Fruit fly (Drosophila melanogaster) whole organism, wandering third instar larva: ENCODE measurements around the gene Eig71Ee.

Experiments used
- Dfd ChIP-seq: fragments of >200 bp; optimal IDR thresholded peaks from 2 replicates; lab custom pipeline; 2017; ENCODE audit warnings: missing biosample characterization, missing genetic modification characterization
- GATAd ChIP-seq: sonication (Bioruptor generic); optimal IDR thresholded peaks from 2 replicates; lab custom pipeline; 2016; ENCODE audit warnings: missing biosample characterization, missing genetic modification characterization
- Mio ChIP-seq: sonication (Bioruptor generic); optimal IDR thresholded peaks from 2 replicates; lab custom pipeline; 2016; ENCODE audit warnings: missing biosample characterization, missing genetic modification characterization
- Myc ChIP-seq: fragments of >200 bp; optimal IDR thresholded peaks from 2 replicates; lab custom pipeline; 2017
- OdsH ChIP-seq: fragments of 200-800 bp; sonication (Bioruptor generic); optimal IDR thresholded peaks from 2 replicates; lab custom pipeline; 2016; ENCODE audit warnings: missing biosample characterization, mild to moderate bottlenecking, missing genetic modification characterization
- Rel ChIP-seq, 2 experiments: fragments of 200-800 bp; sonication (Bioruptor generic) in 1 of 2; optimal IDR thresholded peaks; 2 replicates in 1 of 2; 3 replicates in 1 of 2; lab custom pipeline; 2016 to 2019; ENCODE audit warnings: mild to moderate bottlenecking in 2 of 2, missing biosample characterization in 2 of 2, missing genetic modification characterization in 2 of 2, moderate library complexity in 1 of 2
- Vsx2 ChIP-seq: fragments of 200-300, 225-300 bp; sonication (Bioruptor generic); optimal IDR thresholded peaks from 2 replicates; lab custom pipeline; 2018; ENCODE audit warnings: missing biosample characterization, missing genetic modification characterization; ENCODE audit not compliant: partially characterized antibody
- br ChIP-seq: fragments of 200-800 bp; sonication (Bioruptor generic); optimal IDR thresholded peaks from 2 replicates; lab custom pipeline; 2016; ENCODE audit warnings: missing biosample characterization, missing genetic modification characterization
- h ChIP-seq: fragments of 200-800 bp; sonication (Bioruptor generic); optimal IDR thresholded peaks from 3 replicates; lab custom pipeline; 2016; ENCODE audit warnings: missing biosample characterization, mild to moderate bottlenecking, missing genetic modification characterization
- sv ChIP-seq: fragments of 200-800 bp; sonication (Bioruptor generic); optimal IDR thresholded peaks from 3 replicates; lab custom pipeline; 2016; ENCODE audit warnings: missing biosample characterization, missing genetic modification characterization

DNA sequence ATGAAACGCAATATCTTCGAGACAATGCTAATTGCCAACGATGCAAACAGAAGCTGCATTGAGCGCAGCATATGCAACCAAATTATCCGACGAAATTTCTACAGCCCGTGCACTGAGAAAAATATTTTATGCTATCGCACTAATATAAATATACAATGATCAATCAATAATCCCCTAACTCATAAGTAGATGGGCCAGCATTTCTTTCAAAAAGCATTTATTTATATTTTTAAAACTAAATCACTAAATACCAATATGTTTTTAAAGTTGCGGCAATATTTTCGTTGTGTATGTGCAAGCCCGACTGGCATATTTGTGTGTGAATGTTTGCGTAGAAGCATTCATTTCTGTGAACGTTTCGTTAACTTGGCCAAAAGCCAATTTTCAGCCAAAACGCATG lies 9.6 kb downstream of the Eig71Ee start:
- TF ChIP-seq Dfd (GFP tag; lab: Kevin White, UChicago) (no peak), GATAd (no peak), Vsx2 (no peak), h (GFP tag; lab: Kevin White, UChicago) (no peak), sv (GFP tag; lab: Kevin White, UChicago) (no peak), br (GFP tag; lab: Kevin White, UChicago) (no peak), OdsH (no peak), Mio (no peak), Myc (lab: Kevin White, UChicago) (no peak), Rel (GFP tag; optimal IDR thresholded peaks at IDR 0.05; lab: Kevin White, UChicago) (no peak), Rel (tag; optimal IDR thresholded peaks at IDR 0.05; lab: Kevin White, UChicago) (no peak)
